Worm (Caenorhabditis elegans): Measurements from ENCODE around the gene C46F11.4.
A peak's percentile ranks its signal among the peaks of the same experiment; 100 is the strongest.

C46F11.4 gene

ce11 chrIII:3692516-3692915 is 28.4 kb upstream of the C46F11.4 start:
- TF ChIP-seq C34F6.9 (tag; optimal IDR thresholded peaks at IDR 0.05) (peak; percentile 24), peb-1 (tag; optimal IDR thresholded peaks at IDR 0.05) (no peak)

DNA sequence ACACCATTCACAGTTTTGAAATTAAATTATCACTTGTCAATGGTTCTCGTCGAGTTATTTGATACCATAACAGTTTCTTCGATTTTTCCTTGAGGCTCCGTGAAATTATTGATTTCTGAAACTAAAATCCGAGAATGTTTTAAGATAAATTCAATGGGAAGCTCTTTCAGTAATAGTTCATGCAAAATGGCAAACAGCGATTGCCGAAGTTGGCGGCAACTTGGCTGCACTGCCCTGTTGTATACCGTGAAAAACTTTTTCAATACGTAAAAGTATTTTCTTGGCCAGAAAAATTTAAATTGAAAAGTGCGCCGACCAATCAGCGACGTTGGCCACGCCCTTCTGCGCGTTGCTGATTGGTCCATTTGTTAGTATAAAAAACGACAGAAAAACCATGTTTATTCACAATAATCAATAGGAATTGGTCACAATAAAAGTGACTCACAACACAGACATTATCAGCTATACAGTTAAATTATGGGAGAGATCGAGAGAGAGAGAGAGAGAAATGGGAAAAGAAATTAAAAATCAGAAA is 18.8 kb upstream of the C46F11.4 start:
- no peak for TF ChIP-seq dmd-4 (tag; optimal IDR thresholded peaks at IDR 0.05)
- no peak for TF ChIP-seq mdl-1 (tag; optimal IDR thresholded peaks at IDR 0.05)
- no peak for TF ChIP-seq F13H6.1 (tag; optimal IDR thresholded peaks at IDR 0.05)
- TF ChIP-seq nhr-12 (tag; optimal IDR thresholded peaks at IDR 0.05): no peak
- TF ChIP-seq elt-3 (tag; optimal IDR thresholded peaks at IDR 0.05): no peak
- TF ChIP-seq ztf-11 (tag; optimal IDR thresholded peaks at IDR 0.05): no peak
- no peak for TF ChIP-seq unc-39 (tag; optimal IDR thresholded peaks at IDR 0.05)
- no peak for TF ChIP-seq ztf-1 (GFP tag; conservative IDR thresholded peaks at IDR 0.05)
- no peak for TF ChIP-seq skn-1 (tag; optimal IDR thresholded peaks at IDR 0.05)
- TF ChIP-seq crh-2 (tag; optimal IDR thresholded peaks at IDR 0.05): no peak
- no peak for TF ChIP-seq snpc-4 (tag; optimal IDR thresholded peaks at IDR 0.05)
- no peak for TF ChIP-seq nhr-77 (tag; optimal IDR thresholded peaks at IDR 0.05)
- TF ChIP-seq ztf-4 (tag; optimal IDR thresholded peaks at IDR 0.05): no peak
- TF ChIP-seq lsy-2 (tag; optimal IDR thresholded peaks at IDR 0.05): no peak
- no peak for TF ChIP-seq unc-55 (GFP tag; optimal IDR thresholded peaks at IDR 0.05)

DNA sequence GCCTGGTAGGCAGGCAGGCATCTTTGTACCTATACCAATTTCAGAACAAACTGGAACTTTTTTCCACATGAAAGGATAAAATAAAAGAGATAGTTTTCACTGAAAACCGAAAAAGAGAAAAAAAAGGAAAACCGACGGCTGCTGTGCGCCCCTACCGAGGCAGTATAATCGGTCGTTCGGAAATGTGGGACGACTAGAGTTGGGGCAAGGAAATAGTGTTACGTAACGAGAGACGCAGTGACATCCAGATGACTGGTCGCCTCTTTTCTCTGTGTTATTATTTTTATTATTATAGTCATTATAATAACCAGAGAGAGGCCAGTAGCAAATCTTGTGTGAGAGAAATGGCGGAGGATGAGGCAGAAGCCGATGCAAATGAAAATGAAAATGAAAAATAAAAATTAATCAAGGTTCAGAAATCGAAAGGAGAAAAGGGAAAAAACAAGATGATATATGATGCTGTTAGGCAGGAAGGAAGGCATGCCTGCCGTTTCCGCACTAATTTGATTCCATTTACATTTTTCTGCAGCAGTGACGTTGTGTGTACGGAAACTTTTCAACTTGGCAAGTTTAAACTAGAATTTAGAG is 17.3 kb upstream of the C46F11.4 start:
- TF ChIP-seq dmd-4 (tag; optimal IDR thresholded peaks at IDR 0.05) (no peak), elt-3 (tag; optimal IDR thresholded peaks at IDR 0.05) (no peak), nhr-10 (tag; optimal IDR thresholded peaks at IDR 0.05) (no peak), sma-9 (GFP tag; optimal IDR thresholded peaks at IDR 0.05) (peak; percentile 21), sma-9 (tag; optimal IDR thresholded peaks at IDR 0.05) (no peak), blmp-1 (tag; optimal IDR thresholded peaks at IDR 0.05; ENCODE audit: insufficient read depth) (peak; percentile 20), mdl-1 (tag; optimal IDR thresholded peaks at IDR 0.05) (no peak), ceh-82 (tag; optimal IDR thresholded peaks at IDR 0.05) (no peak), Y55F3AM.14 (GFP tag; optimal IDR thresholded peaks at IDR 0.05) (no peak), nhr-23 (tag; optimal IDR thresholded peaks at IDR 0.05) (no peak), C34F6.9 (tag; optimal IDR thresholded peaks at IDR 0.05) (no peak), nhr-25 (tag; optimal IDR thresholded peaks at IDR 0.05) (peak; percentile 6), nhr-6 (tag; optimal IDR thresholded peaks at IDR 0.05) (no peak), F13H6.1 (tag; optimal IDR thresholded peaks at IDR 0.05) (no peak), lin-39 (tag; optimal IDR thresholded peaks at IDR 0.05) (no peak), ztf-4 (tag; optimal IDR thresholded peaks at IDR 0.05) (no peak), mbf-1 (tag; optimal IDR thresholded peaks at IDR 0.05) (no peak), nhr-77 (tag; optimal IDR thresholded peaks at IDR 0.05) (no peak), unc-55 (GFP tag; optimal IDR thresholded peaks at IDR 0.05) (no peak), aly-2 (tag; optimal IDR thresholded peaks at IDR 0.05) (no peak), fos-1 (tag; optimal IDR thresholded peaks at IDR 0.05) (no peak), alr-1 (tag; optimal IDR thresholded peaks at IDR 0.05) (no peak)

- TF ChIP-seq lin-11 (tag; optimal IDR thresholded peaks at IDR 0.05) (no peak), lsy-2 (tag; optimal IDR thresholded peaks at IDR 0.05) (peak in 1 of 2 experiments; percentile 34), sem-4 (tag; optimal IDR thresholded peaks at IDR 0.05) (peak; percentile 9), zag-1 (tag; optimal IDR thresholded peaks at IDR 0.05) (no peak), elt-3 (tag; optimal IDR thresholded peaks at IDR 0.05) (no peak), lin-13 (GFP tag; optimal IDR thresholded peaks at IDR 0.05) (no peak), nhr-23 (tag; optimal IDR thresholded peaks at IDR 0.05) (no peak), nhr-21 (tag; optimal IDR thresholded peaks at IDR 0.05) (no peak), egl-27 (tag; optimal IDR thresholded peaks at IDR 0.05) (no peak), lin-39 (tag; optimal IDR thresholded peaks at IDR 0.05) (no peak)
These were observed 15.0 kb upstream of the C46F11.4 start for ce11 chrIII:3679083-3679482.
